Worm (Caenorhabditis elegans): ENCODE data around the gene Y105C5A.15.
"Not testable (repeated sequence)": the region's sequence is repeated elsewhere in the genome, so short reads cannot be mapped to it uniquely, and the experiment has no call there.

The Y105C5A.15 gene

ce11 chrIV:15648245-15648644, 40.8 kb upstream of the Y105C5A.15 start:
- TF ChIP-seq nhr-2 (tag; optimal IDR thresholded peaks at IDR 0.05) (peak; percentile 12), ham-2 (GFP tag; optimal IDR thresholded peaks at IDR 0.05) (no peak), unc-62 (GFP tag; optimal IDR thresholded peaks at IDR 0.05) (peak; percentile 16)

ce11 chrIV:15658444-15658843, 30.6 kb upstream of the Y105C5A.15 start:
- TF ChIP-seq drap-1 (GFP tag; optimal IDR thresholded peaks at IDR 0.05) (no peak), flh-1 (GFP tag; optimal IDR thresholded peaks at IDR 0.05) (no peak), lin-13 (tag; optimal IDR thresholded peaks at IDR 0.05) (no peak), sptf-1 (tag; optimal IDR thresholded peaks at IDR 0.05) (no peak), hlh-1 (tag; optimal IDR thresholded peaks at IDR 0.05) (no peak), nhr-2 (tag; optimal IDR thresholded peaks at IDR 0.05) (no peak), nhr-76 (tag; optimal IDR thresholded peaks at IDR 0.05) (no peak), cnd-1 (tag; optimal IDR thresholded peaks at IDR 0.05) (no peak), lin-32 (GFP tag; optimal IDR thresholded peaks at IDR 0.05) (no peak), nhr-237 (tag; optimal IDR thresholded peaks at IDR 0.05) (no peak), zip-8 (tag; optimal IDR thresholded peaks at IDR 0.05) (no peak), nhr-12 (tag; optimal IDR thresholded peaks at IDR 0.05) (no peak), unc-120 (tag; optimal IDR thresholded peaks at IDR 0.05; ENCODE audit: poor library complexity, severe bottlenecking) (no peak)

ce11 chrIV:15672994-15673393, 16.0 kb upstream of the Y105C5A.15 start:
- TF ChIP-seq flh-1 (GFP tag; optimal IDR thresholded peaks at IDR 0.05) (no peak), snpc-4 (tag; optimal IDR thresholded peaks at IDR 0.05) (no peak), elt-3 (tag; optimal IDR thresholded peaks at IDR 0.05) (no peak), M03D4.4 (tag; optimal IDR thresholded peaks at IDR 0.05) (no peak), unc-39 (tag; optimal IDR thresholded peaks at IDR 0.05) (no peak)

- TF ChIP-seq tbx-8 (GFP tag; optimal IDR thresholded peaks at IDR 0.05); sem-2 (GFP tag; optimal IDR thresholded peaks at IDR 0.05); zip-8 (tag; optimal IDR thresholded peaks at IDR 0.05): not testable (repeated sequence)
Measured at ce11 chrIV:15681445-15681844, 7.6 kb upstream of the Y105C5A.15 start, which contains the start of gene Y105C5A.26. Gene Y105C5A.26 (minus strand): TSS chrIV:15681545.

ce11 chrIV:15684521-15684920, 4.5 kb upstream of the Y105C5A.15 start:
- TF ChIP-seq lsy-2 (tag; optimal IDR thresholded peaks at IDR 0.05): no peak
- no peak for TF ChIP-seq ces-1 (GFP tag; optimal IDR thresholded peaks at IDR 0.05)
- TF ChIP-seq mep-1 (tag; optimal IDR thresholded peaks at IDR 0.05): no peak
- TF ChIP-seq zip-8 (tag; optimal IDR thresholded peaks at IDR 0.05): no peak
- TF ChIP-seq nhr-12 (tag; optimal IDR thresholded peaks at IDR 0.05): no peak
- no peak for TF ChIP-seq ham-2 (GFP tag; optimal IDR thresholded peaks at IDR 0.05)
- no peak for TF ChIP-seq flh-1 (GFP tag; optimal IDR thresholded peaks at IDR 0.05)
- no peak for TF ChIP-seq unc-62 (GFP tag; optimal IDR thresholded peaks at IDR 0.05)

- TF ChIP-seq elt-1 (tag; optimal IDR thresholded peaks at IDR 0.05; ENCODE audit: borderline replicate concordance, insufficient read depth) (no peak), nhr-76 (tag; optimal IDR thresholded peaks at IDR 0.05) (no peak), hlh-1 (tag; optimal IDR thresholded peaks at IDR 0.05) (no peak), mls-2 (tag; optimal IDR thresholded peaks at IDR 0.05) (no peak), sem-2 (GFP tag; optimal IDR thresholded peaks at IDR 0.05) (no peak), zip-8 (tag; optimal IDR thresholded peaks at IDR 0.05) (no peak), nhr-28 (tag; optimal IDR thresholded peaks at IDR 0.05) (no peak), tbx-8 (GFP tag; optimal IDR thresholded peaks at IDR 0.05) (no peak), M03D4.4 (tag; optimal IDR thresholded peaks at IDR 0.05) (no peak), snpc-4 (tag; optimal IDR thresholded peaks at IDR 0.05) (no peak), lin-32 (GFP tag; optimal IDR thresholded peaks at IDR 0.05) (no peak), drap-1 (GFP tag; optimal IDR thresholded peaks at IDR 0.05) (no peak), nhr-2 (tag; optimal IDR thresholded peaks at IDR 0.05) (no peak), ceh-39 (tag; optimal IDR thresholded peaks at IDR 0.05) (no peak)
Measured at ce11 chrIV:15686233-15686632, 2.8 kb upstream of the Y105C5A.15 start.

ce11 chrIV:15687825-15688224, 1.2 kb upstream of the Y105C5A.15 start:
- TF ChIP-seq nhr-76 (tag; optimal IDR thresholded peaks at IDR 0.05) (no peak), lsy-2 (tag; optimal IDR thresholded peaks at IDR 0.05) (no peak), bed-3 (GFP tag; optimal IDR thresholded peaks at IDR 0.05) (no peak)

All from whole organism, mixed stage, embryonic.